Worm (Caenorhabditis elegans) whole organism, late embryonic: ENCODE data around the gene srv-3.

Source experiments
- C08G9.2 ChIP-seq: sonication (generic microtip); optimal IDR thresholded peaks from 2 replicates; lab custom pipeline; 2016; ENCODE audit warnings: mild to moderate bottlenecking, missing genetic modification characterization, moderate library complexity, missing compliant biosample characterization
- F13H6.1 ChIP-seq: sonication (generic microtip); optimal IDR thresholded peaks from 2 replicates; lab custom pipeline; 2016; ENCODE audit warnings: missing genetic modification characterization, missing compliant biosample characterization
- K02D7.2 ChIP-seq: sonication (generic microtip); optimal IDR thresholded peaks from 2 replicates; lab custom pipeline; 2017; ENCODE audit warnings: mild to moderate bottlenecking, missing genetic modification characterization, missing compliant biosample characterization
- K09A11.1 ChIP-seq: sonication (generic microtip); optimal IDR thresholded peaks from 2 replicates; lab custom pipeline; 2017; ENCODE audit warnings: antibody characterized with exemption, mild to moderate bottlenecking, missing genetic modification characterization, missing compliant biosample characterization; ENCODE audit not compliant: insufficient read depth
- T23F11.4 ChIP-seq: fragments of 200-800 bp; sonication (Bioruptor generic); optimal IDR thresholded peaks from 2 replicates; lab custom pipeline; 2018; ENCODE audit warnings: mild to moderate bottlenecking, missing genetic modification characterization, missing compliant biosample characterization
- ahr-1 ChIP-seq: sonication (generic microtip); optimal IDR thresholded peaks from 2 replicates; lab custom pipeline; 2016; ENCODE audit warnings: missing genetic modification characterization, missing compliant biosample characterization
- ama-1 ChIP-seq: fragments of 150-350 bp; optimal IDR thresholded peaks from 2 replicates; lab custom pipeline; 2014
- ceh-14 ChIP-seq: sonication (generic microtip); optimal IDR thresholded peaks from 2 replicates; lab custom pipeline; 2016; ENCODE audit warnings: missing genotype, missing genetic modification characterization, missing compliant biosample characterization
- ceh-19 ChIP-seq: fragments of 200-800 bp; sonication (Bioruptor generic); optimal IDR thresholded peaks from 2 replicates; lab custom pipeline; 2018; ENCODE audit warnings: mild to moderate bottlenecking, missing genetic modification characterization, missing compliant biosample characterization
- ceh-24 ChIP-seq: sonication (generic microtip); optimal IDR thresholded peaks from 2 replicates; lab custom pipeline; 2016; ENCODE audit warnings: mild to moderate bottlenecking, missing genetic modification characterization, missing compliant biosample characterization
- ceh-34 ChIP-seq: sonication (generic microtip); optimal IDR thresholded peaks from 2 replicates; lab custom pipeline; 2016; ENCODE audit warnings: mild to moderate bottlenecking, missing genetic modification characterization, missing compliant biosample characterization
- ceh-45 ChIP-seq: fragments of 200-800 bp; sonication (Bioruptor generic); IDR thresholded peaks from 2 replicates; pipeline ENCODE4 v1.3.6; 2022; ENCODE audit warnings: missing genetic modification reagents, missing genetic modification characterization, missing compliant biosample characterization
- ceh-9 ChIP-seq: sonication (generic microtip); optimal IDR thresholded peaks from 2 replicates; lab custom pipeline; 2016; ENCODE audit warnings: mild to moderate bottlenecking, missing genetic modification characterization, inconsistent platforms, missing compliant biosample characterization
- dve-1 ChIP-seq: sonication (generic microtip); optimal IDR thresholded peaks from 2 replicates; lab custom pipeline; 2017; ENCODE audit warnings: antibody characterized with exemption, mild to moderate bottlenecking, missing genetic modification characterization, missing compliant biosample characterization
- elt-4 ChIP-seq: sonication (generic microtip); optimal IDR thresholded peaks from 2 replicates; lab custom pipeline; 2016; ENCODE audit warnings: missing genetic modification characterization, missing compliant biosample characterization
- ets-4 ChIP-seq: sonication (generic microtip); optimal IDR thresholded peaks from 2 replicates; lab custom pipeline; 2016; ENCODE audit warnings: missing genetic modification characterization, missing compliant biosample characterization
- eyg-1 ChIP-seq: sonication (generic microtip); optimal IDR thresholded peaks from 2 replicates; lab custom pipeline; 2016; ENCODE audit warnings: missing genotype, missing genetic modification characterization, missing compliant biosample characterization
- fkh-10 ChIP-seq: fragments of 150-350 bp; optimal IDR thresholded peaks from 2 replicates; lab custom pipeline; 2014; ENCODE audit warnings: missing biosample characterization, missing genetic modification reagents, missing genetic modification characterization
- hlh-13 ChIP-seq: fragments of 200-800 bp; sonication (Bioruptor generic); optimal IDR thresholded peaks from 2 replicates; lab custom pipeline; 2018; ENCODE audit warnings: mild to moderate bottlenecking, missing genetic modification characterization, missing compliant biosample characterization
- hlh-15 ChIP-seq: sonication (generic microtip); optimal IDR thresholded peaks from 2 replicates; lab custom pipeline; 2016; ENCODE audit warnings: missing genetic modification characterization, missing compliant biosample characterization
- hlh-30 ChIP-seq: sonication (generic microtip); optimal IDR thresholded peaks from 2 replicates; lab custom pipeline; 2017; ENCODE audit warnings: antibody characterized with exemption, missing genetic modification characterization, missing compliant biosample characterization; ENCODE audit not compliant: insufficient read depth
- mec-3 ChIP-seq: sonication (generic microtip); optimal IDR thresholded peaks from 2 replicates; lab custom pipeline; 2016; ENCODE audit warnings: borderline replicate concordance, missing genetic modification characterization, missing compliant biosample characterization
- npax-4 ChIP-seq: sonication (generic microtip); optimal IDR thresholded peaks from 2 replicates; lab custom pipeline; 2016; ENCODE audit warnings: missing genetic modification characterization, missing compliant biosample characterization
- pag-3 ChIP-seq: sonication (generic microtip); optimal IDR thresholded peaks from 2 replicates; lab custom pipeline; 2016; ENCODE audit warnings: missing compliant biosample characterization, missing genetic modification characterization, borderline replicate concordance
- pat-9 ChIP-seq: fragments of 200-800 bp; sonication (Bioruptor generic); optimal IDR thresholded peaks from 2 replicates; lab custom pipeline; 2018; ENCODE audit warnings: mild to moderate bottlenecking, missing genetic modification characterization, moderate library complexity, missing compliant biosample characterization
- pax-1 ChIP-seq: fragments of 150-350 bp; optimal IDR thresholded peaks from 2 replicates; lab custom pipeline; 2014; ENCODE audit warnings: missing biosample characterization, missing genetic modification characterization
- pha-2 ChIP-seq: sonication (generic microtip); optimal IDR thresholded peaks from 2 replicates; lab custom pipeline; 2017; ENCODE audit warnings: mild to moderate bottlenecking, missing genetic modification characterization, missing compliant biosample characterization
- pha-4 ChIP-seq: fragments of 150-350 bp; optimal IDR thresholded peaks from 2 replicates; lab custom pipeline; 2018; ENCODE audit warnings: missing biosample characterization, missing genetic modification reagents, missing genetic modification characterization
- pros-1 ChIP-seq: fragments of 150-350 bp; optimal IDR thresholded peaks from 2 replicates; lab custom pipeline; 2014; ENCODE audit warnings: missing biosample characterization, missing genetic modification reagents, missing genetic modification characterization
- ref-2 ChIP-seq: sonication (generic microtip); optimal IDR thresholded peaks from 2 replicates; lab custom pipeline; 2016; ENCODE audit warnings: missing genetic modification characterization, missing compliant biosample characterization
- rnt-1 ChIP-seq: sonication (generic microtip); optimal IDR thresholded peaks from 2 replicates; lab custom pipeline; 2016; ENCODE audit warnings: missing genetic modification characterization, missing compliant biosample characterization
- sdc-2 ChIP-seq: sonication (generic microtip); optimal IDR thresholded peaks from 2 replicates; lab custom pipeline; 2016; ENCODE audit warnings: missing genotype, missing genetic modification characterization, missing compliant biosample characterization
- sox-2 ChIP-seq: fragments of 200-800 bp; sonication (Bioruptor generic); IDR thresholded peaks from 2 replicates; pipeline ENCODE4 v1.3.6; 2022; ENCODE audit warnings: missing genetic modification reagents, missing genetic modification characterization, missing compliant biosample characterization
- sox-4 ChIP-seq: sonication (generic microtip); optimal IDR thresholded peaks from 2 replicates; lab custom pipeline; 2017; ENCODE audit warnings: mild to moderate bottlenecking, missing genetic modification characterization, inconsistent platforms, missing compliant biosample characterization
- tbx-7 ChIP-seq: sonication (generic microtip); optimal IDR thresholded peaks from 2 replicates; lab custom pipeline; 2016; ENCODE audit warnings: missing genotype, missing genetic modification characterization, missing compliant biosample characterization
- unc-3 ChIP-seq, 2 experiments: fragments of 200-800 bp in 1 of 2; sonication (Bioruptor generic) in 1 of 2; sonication (generic microtip) in 1 of 2; conservative IDR thresholded peaks in 1 of 2; optimal IDR thresholded peaks in 1 of 2; 2 replicates each; pipeline versions ENCODE4 v1.3.6 to Lab custom; 2016 to 2022; ENCODE audit warnings: missing compliant biosample characterization in 2 of 2, missing genetic modification characterization in 2 of 2, missing genetic modification reagents in 1 of 2
- unc-42 ChIP-seq: sonication (generic microtip); optimal IDR thresholded peaks from 2 replicates; lab custom pipeline; 2016; ENCODE audit warnings: missing genotype, missing genetic modification characterization, missing compliant biosample characterization

Gene srv-3

DNA sequence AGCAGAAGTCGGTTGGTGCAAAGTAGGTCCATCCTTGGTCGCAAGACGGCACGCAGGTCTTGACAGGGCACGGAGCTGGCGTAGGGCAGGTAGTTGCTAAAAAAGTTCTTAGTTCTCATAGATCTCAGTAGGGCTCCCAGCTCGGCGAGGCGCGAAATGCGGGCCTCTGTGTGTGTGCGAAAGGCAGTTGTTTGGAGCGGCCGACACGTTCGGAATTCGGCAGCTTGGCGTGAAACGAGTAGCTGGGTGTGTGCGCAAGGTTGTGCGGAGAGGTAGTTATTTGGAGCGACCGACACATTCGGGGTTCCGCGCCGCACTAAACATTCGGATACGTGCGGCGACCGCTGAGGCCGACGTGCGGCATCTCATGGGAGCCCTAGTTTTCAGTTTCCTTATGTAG, 44.1 kb upstream of the srv-3 start:
- peak; percentile 38 for TF ChIP-seq pag-3 (tag; lab: Kevin White, UChicago)
- no peak for TF ChIP-seq pha-2 (tag; lab: Kevin White, UChicago)

DNA sequence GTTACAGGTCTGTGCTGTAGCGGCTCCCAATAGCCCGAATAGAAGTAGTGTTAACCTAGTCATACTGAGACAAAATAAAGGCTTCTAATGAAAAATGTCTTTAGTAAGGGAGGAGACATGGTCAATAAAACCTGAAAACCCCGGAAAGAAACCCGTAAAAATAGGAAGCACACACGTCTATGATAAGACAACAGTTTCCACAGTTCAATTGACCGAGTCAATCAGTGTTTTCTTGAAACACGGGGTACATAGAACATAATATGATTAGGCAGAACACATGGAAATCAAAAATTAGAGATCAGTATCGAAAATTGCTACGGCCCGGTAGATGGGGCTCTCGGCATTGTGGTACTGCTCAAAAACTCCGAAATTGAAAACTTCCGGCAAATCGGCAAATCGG, 42.4 kb upstream of the srv-3 start, which contains the start of gene clec-49:
clec-49 (minus strand) TSS at position 103 of the 400 bp plus-strand sequence.
- no peak for TF ChIP-seq pax-1 (tag; lab: Kevin White, UChicago)
- TF ChIP-seq sdc-2, result no peak
- TF ChIP-seq fkh-10, result no peak
- no peak for TF ChIP-seq K09A11.1 (tag; lab: Kevin White, UChicago)
- TF ChIP-seq dve-1 (tag; lab: Kevin White, UChicago), result no peak
- no peak for TF ChIP-seq sox-2 (GFP tag; lab: Robert Waterston, UW)
- no peak for TF ChIP-seq ets-4 (tag; lab: Kevin White, UChicago)
- no peak for TF ChIP-seq sox-4 (tag; lab: Kevin White, UChicago)
- TF ChIP-seq elt-4 (tag; lab: Kevin White, UChicago), result no peak
- no peak for TF ChIP-seq pros-1 (tag; lab: Kevin White, UChicago)
- TF ChIP-seq unc-3 (GFP tag; conservative IDR thresholded peaks at IDR 0.05; lab: Robert Waterston, UW), result no peak
- no peak for TF ChIP-seq unc-3 (tag; optimal IDR thresholded peaks at IDR 0.05; lab: Kevin White, UChicago)
- no peak for TF ChIP-seq npax-4 (tag; lab: Kevin White, UChicago)
- TF ChIP-seq pat-9 (tag; lab: Kevin White, UChicago), result no peak
- TF ChIP-seq unc-42, result no peak
- no peak for TF ChIP-seq rnt-1 (tag; lab: Kevin White, UChicago)
- no peak for TF ChIP-seq ceh-9 (tag; lab: Kevin White, UChicago)
- no peak for TF ChIP-seq hlh-15 (tag; lab: Kevin White, UChicago)
- TF ChIP-seq K02D7.2 (tag; lab: Kevin White, UChicago), result no peak
- no peak for TF ChIP-seq ama-1 (lab: Kevin White, UChicago)
- TF ChIP-seq, all 69 proteins: peak for 0

DNA sequence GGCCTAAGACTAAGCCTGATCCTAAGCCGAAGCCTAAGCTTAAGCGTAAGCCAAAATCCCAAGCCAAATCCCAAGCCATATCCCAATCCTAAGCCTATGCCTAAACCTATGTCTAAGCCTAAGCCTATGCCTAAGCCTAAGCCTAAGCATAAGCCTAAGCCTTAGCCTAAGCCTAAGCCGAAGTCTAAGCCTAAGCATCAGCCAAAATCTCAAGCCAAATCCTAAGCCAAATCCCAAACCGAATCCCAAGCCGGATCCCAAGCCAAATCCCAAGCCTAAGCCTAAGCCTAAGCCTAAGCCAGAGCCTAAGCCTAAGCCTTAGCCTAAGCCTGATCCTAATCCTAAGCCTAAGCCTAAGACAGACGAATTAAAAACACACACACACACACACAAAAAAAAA, 38.4 kb upstream of the srv-3 start:
- TF ChIP-seq dve-1 (tag; lab: Kevin White, UChicago) (peak; percentile 99), T23F11.4 (GFP tag; lab: Kevin White, UChicago) (no peak)

DNA sequence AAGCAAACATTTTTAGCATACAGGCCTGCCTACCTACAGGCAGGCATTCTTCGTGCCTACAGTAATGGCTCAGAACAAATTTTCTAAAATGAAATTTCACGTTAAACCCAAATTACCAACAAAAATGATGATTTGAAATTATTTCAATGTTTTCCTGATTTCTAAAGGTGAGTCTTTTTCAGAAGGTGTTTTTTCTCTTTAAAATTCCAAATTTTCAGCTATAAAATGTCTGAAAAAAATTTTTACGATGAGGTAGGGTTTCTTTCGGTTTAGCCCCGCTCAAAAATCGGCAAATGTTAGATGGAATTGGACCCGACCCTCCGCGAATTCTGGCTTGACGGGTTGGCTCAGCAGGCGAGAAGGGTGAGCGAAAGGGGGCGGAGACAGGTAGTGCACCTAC, 37.1 kb upstream of the srv-3 start, which contains the start of gene W04E12.5:
W04E12.5 (plus strand) TSS at position 301 of the 400 bp plus-strand sequence.
- no peak for TF ChIP-seq eyg-1 (tag; lab: Kevin White, UChicago)
- TF ChIP-seq C08G9.2 (tag; lab: Kevin White, UChicago), result no peak
- TF ChIP-seq F13H6.1 (tag; lab: Kevin White, UChicago), result no peak
- TF ChIP-seq pha-4, result no peak
- no peak for TF ChIP-seq dve-1 (tag; lab: Kevin White, UChicago)
- no peak for TF ChIP-seq ceh-14 (tag; lab: Kevin White, UChicago)
- no peak for TF ChIP-seq ref-2 (tag; lab: Kevin White, UChicago)
- no peak for TF ChIP-seq mec-3 (tag; lab: Kevin White, UChicago)
- TF ChIP-seq tbx-7 (tag; lab: Kevin White, UChicago), result no peak
- TF ChIP-seq hlh-30 (tag; lab: Kevin White, UChicago), result no peak
- TF ChIP-seq sox-4 (tag; lab: Kevin White, UChicago), result no peak

DNA sequence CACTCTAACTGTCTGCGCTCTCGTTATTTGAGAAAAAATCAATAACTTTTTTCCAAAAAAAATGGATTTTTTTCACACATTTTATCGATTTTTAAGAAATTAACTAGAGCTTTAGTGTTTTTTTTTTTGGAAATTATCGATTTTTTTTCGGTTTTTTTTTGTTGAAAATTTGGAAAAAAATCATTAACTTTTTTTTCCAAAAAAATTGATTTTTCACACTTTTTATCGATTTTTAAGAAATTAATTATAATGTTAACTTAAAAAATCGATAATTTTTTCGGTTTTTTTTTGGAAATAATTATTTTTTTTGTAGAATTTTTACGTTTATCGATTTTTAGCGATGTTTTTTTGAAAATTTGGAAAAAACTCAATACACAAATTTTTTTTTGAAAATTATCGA, 35.5 kb upstream of the srv-3 start:
- TF ChIP-seq ceh-24 (tag; lab: Kevin White, UChicago) (no peak), rnt-1 (tag; lab: Kevin White, UChicago) (no peak), ahr-1 (no peak), ceh-45 (GFP tag; lab: Robert Waterston, UW) (no peak), unc-42 (no peak), ceh-34 (tag; lab: Kevin White, UChicago) (no peak), ceh-19 (no peak), hlh-13 (GFP tag; lab: Kevin White, UChicago) (no peak)
